In the genomic region with DNA sequence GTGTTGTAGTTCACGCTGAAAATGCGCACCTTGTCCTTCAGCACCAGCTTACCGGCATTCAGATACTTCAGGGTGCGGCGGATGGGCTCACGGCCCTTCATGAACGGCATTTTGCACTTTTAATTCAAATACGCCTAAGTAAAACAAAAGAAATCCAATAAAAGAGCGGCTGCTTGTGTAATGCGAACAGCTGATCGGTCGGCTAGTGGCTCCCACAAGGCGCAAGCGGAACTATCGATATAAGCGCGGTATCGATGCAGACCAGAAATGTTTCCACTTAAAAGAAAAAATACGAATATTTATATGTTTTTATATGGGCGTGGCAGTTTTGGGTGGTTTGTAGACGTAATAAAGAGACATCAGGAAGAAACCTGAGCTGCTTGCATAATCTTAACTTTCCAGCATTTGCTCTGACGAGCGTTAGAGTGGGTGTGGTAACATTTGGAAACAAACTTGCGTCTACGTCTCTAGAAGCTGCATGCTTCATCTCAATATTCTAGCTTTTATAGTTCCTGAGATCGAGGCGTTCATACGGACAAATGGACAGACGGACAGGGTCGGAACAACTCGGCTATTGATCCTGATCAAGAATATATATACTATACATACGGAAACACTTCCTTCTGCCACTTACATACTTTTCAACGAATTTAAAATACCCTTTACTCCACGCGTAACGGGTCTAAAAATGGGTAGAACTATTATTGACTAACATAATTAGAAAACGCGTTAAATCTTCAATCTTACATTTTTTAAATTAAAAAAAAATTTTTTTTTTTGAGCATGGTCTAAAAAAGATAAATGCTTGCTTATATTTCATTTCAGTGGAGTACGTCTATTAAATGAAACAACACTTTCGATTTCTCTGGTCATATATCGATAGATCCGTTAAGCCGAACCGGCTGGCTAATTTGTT, we compare ENCODE assay signal across 1 fruit fly cellular context.
TF ChIP-seq lines count a peak whose summit lies in the region.

A gene (minus strand): TSS at position 199 of the 916 bp plus-strand sequence.
A gene (plus strand): TSS at position 894 of the 916 bp plus-strand sequence.

TF ChIP-seq in whole organism, embryonic, 481 proteins besides CTCF, POLR2A, EP300 and RAD21 (continued from another document and continues in another):
- TF ChIP-seq CG11247 (GFP tag; IDR thresholded peaks at IDR 0.05; lab: Robert Waterston, UW) (0 out of 2 replicates have a peak, but pooled peaks have one; percentile 10), bigmax (GFP tag; optimal IDR thresholded peaks at IDR 0.05; lab: Kevin White, UChicago) (no peak), scrt (GFP tag; optimal IDR thresholded peaks at IDR 0.05; lab: Kevin White, UChicago) (no peak), Bdp1 (GFP tag; optimal IDR thresholded peaks at IDR 0.05; lab: Kevin White, UChicago) (no peak), CG12769 (tag; optimal IDR thresholded peaks at IDR 0.05; lab: Kevin White, UChicago) (no peak), Rx (GFP tag; IDR thresholded peaks at IDR 0.05; lab: Robert Waterston, UW) (no peak), CG18619 (GFP tag; optimal IDR thresholded peaks at IDR 0.05; lab: Kevin White, UChicago) (peak; percentile 51), CG42726 (GFP tag; IDR thresholded peaks at IDR 0.05; lab: Robert Waterston, UW; ENCODE audit: partially characterized antibody) (0 out of 2 replicates have a peak, but pooled peaks have one; percentile 9), gfzf (GFP tag; optimal IDR thresholded peaks at IDR 0.05; lab: Kevin White, UChicago) (no peak), CG7987 (GFP tag; optimal IDR thresholded peaks at IDR 0.05; lab: Kevin White, UChicago) (no peak), vnd (GFP tag; IDR thresholded peaks at IDR 0.05; lab: Robert Waterston, UW; ENCODE audit: partially characterized antibody) (no peak; the same call in 1 of the 3 replicates), ci (GFP tag; IDR thresholded peaks at IDR 0.05; lab: Robert Waterston, UW) (no peak), Dll (GFP tag; IDR thresholded peaks at IDR 0.05; lab: Robert Waterston, UW; ENCODE audit: partially characterized antibody) (peak; percentile 56), CG4282 (GFP tag; optimal IDR thresholded peaks at IDR 0.05; lab: Kevin White, UChicago) (no peak), CG11085 (GFP tag; IDR thresholded peaks at IDR 0.05; lab: Robert Waterston, UW) (no peak), aop (GFP tag; IDR thresholded peaks at IDR 0.05; lab: Robert Waterston, UW) (no peak), sug (tag; optimal IDR thresholded peaks at IDR 0.05; lab: Kevin White, UChicago) (no peak), knrl (GFP tag; IDR thresholded peaks at IDR 0.05; lab: Robert Waterston, UW; ENCODE audit: partially characterized antibody) (peak; percentile 40; the same call in 2 of the 3 replicates), Scr (GFP tag; IDR thresholded peaks at IDR 0.05; lab: Robert Waterston, UW; ENCODE audit: partially characterized antibody) (peak; percentile 62), en (GFP tag; optimal IDR thresholded peaks at IDR 0.05; lab: Kevin White, UChicago) (no peak), Poxn (GFP tag; IDR thresholded peaks at IDR 0.05; lab: Robert Waterston, UW) (no peak), dysf (GFP tag; IDR thresholded peaks at IDR 0.05; lab: Robert Waterston, UW) (no peak; the same call in 2 of the 3 replicates), Oli (tag; optimal IDR thresholded peaks at IDR 0.05; lab: Kevin White, UChicago) (peak; percentile 16), CG17568 (GFP tag; optimal IDR thresholded peaks at IDR 0.05; lab: Kevin White, UChicago) (no peak), gce (GFP tag; IDR thresholded peaks at IDR 0.05; lab: Robert Waterston, UW) (no peak), sna (GFP tag; IDR thresholded peaks at IDR 0.05; lab: Robert Waterston, UW; ENCODE audit: partially characterized antibody) (0 out of 2 replicates have a peak, but pooled peaks have one; percentile 16), CG15601 (tag; optimal IDR thresholded peaks at IDR 0.05; lab: Kevin White, UChicago) (no peak), unc-4 (GFP tag; IDR thresholded peaks at IDR 0.05; lab: Robert Waterston, UW; ENCODE audit: partially characterized antibody) (peak; percentile 56), dpn (GFP tag; optimal IDR thresholded peaks at IDR 0.05; lab: Kevin White, UChicago) (peak; percentile 15 to 39), CG6254 (GFP tag; optimal IDR thresholded peaks at IDR 0.05; lab: Kevin White, UChicago) (no peak), shn (GFP tag; optimal IDR thresholded peaks at IDR 0.05; lab: Kevin White, UChicago) (no peak), CG11093 (GFP tag; IDR thresholded peaks at IDR 0.05; lab: Robert Waterston, UW) (no peak), CG11504 (tag; optimal IDR thresholded peaks at IDR 0.05; lab: Kevin White, UChicago) (peak; percentile 50), CG11695 (GFP tag; IDR thresholded peaks at IDR 0.05; lab: Robert Waterston, UW) (no peak), h (optimal IDR thresholded peaks at IDR 0.05; lab: Kevin White, UChicago) (no peak), pho (GFP tag; optimal IDR thresholded peaks at IDR 0.05; lab: Kevin White, UChicago) (peak; percentile 7), lilli (GFP tag; optimal IDR thresholded peaks at IDR 0.05; lab: Kevin White, UChicago) (peak; percentile 18), Dip2 (GFP tag; IDR thresholded peaks at IDR 0.05; lab: Robert Waterston, UW) (no peak), CG10366 (GFP tag; IDR thresholded peaks at IDR 0.05; lab: Robert Waterston, UW) (peak; percentile 7; the same call in 1 of the 2 replicates), ranshi (GFP tag; IDR thresholded peaks at IDR 0.05; lab: Robert Waterston, UW) (peak; percentile 43; the same call in 1 of the 2 replicates), onecut (GFP tag; IDR thresholded peaks at IDR 0.05; lab: Robert Waterston, UW) (no peak), CG8089 (GFP tag; optimal IDR thresholded peaks at IDR 0.05; lab: Kevin White, UChicago) (no peak), D19B (GFP tag; optimal IDR thresholded peaks at IDR 0.05; lab: Kevin White, UChicago) (no peak), Mrtf (GFP tag; IDR thresholded peaks at IDR 0.05; lab: Robert Waterston, UW) (peak; percentile 39; the same call in 1 of the 3 replicates), zfh1 (GFP tag; IDR thresholded peaks at IDR 0.05; lab: Robert Waterston, UW) (0 out of 3 replicates have a peak, but pooled peaks have one; percentile 35), Sox100B (GFP tag; optimal IDR thresholded peaks at IDR 0.05; lab: Kevin White, UChicago) (no peak), pzg (GFP tag; optimal IDR thresholded peaks at IDR 0.05; lab: Kevin White, UChicago) (peak; percentile 13), CG14710 (tag; optimal IDR thresholded peaks at IDR 0.05; lab: Kevin White, UChicago) (peak; percentile 45), CG8944 (GFP tag; optimal IDR thresholded peaks at IDR 0.05; lab: Kevin White, UChicago) (no peak), sens-2 (GFP tag; IDR thresholded peaks at IDR 0.05; lab: Robert Waterston, UW) (no peak), Kr (GFP tag; optimal IDR thresholded peaks at IDR 0.05; lab: Kevin White, UChicago) (no peak), CG34224 (GFP tag; IDR thresholded peaks at IDR 0.05; lab: Robert Waterston, UW; ENCODE audit: partially characterized antibody) (peak; percentile 47; the same call in 1 of the 3 replicates), stwl (tag; optimal IDR thresholded peaks at IDR 0.05; lab: Kevin White, UChicago) (no peak), CG9437 (GFP tag; optimal IDR thresholded peaks at IDR 0.05; lab: Kevin White, UChicago) (peak; percentile 51), nerfin-1 (tag; optimal IDR thresholded peaks at IDR 0.05; lab: Kevin White, UChicago) (no peak), Dbx (GFP tag; IDR thresholded peaks at IDR 0.05; lab: Robert Waterston, UW) (no peak), luna (GFP tag; optimal IDR thresholded peaks at IDR 0.05; lab: Kevin White, UChicago) (no peak), CG2712 (tag; optimal IDR thresholded peaks at IDR 0.05; lab: Kevin White, UChicago) (peak; percentile 20), CG5245 (GFP tag; optimal IDR thresholded peaks at IDR 0.05; lab: Kevin White, UChicago) (no peak), CG2875 (GFP tag; optimal IDR thresholded peaks at IDR 0.05; lab: Kevin White, UChicago) (no peak), Gug (GFP tag; IDR thresholded peaks at IDR 0.05; lab: Robert Waterston, UW) (no peak), Pdp1 (GFP tag; optimal IDR thresholded peaks at IDR 0.05; lab: Kevin White, UChicago) (peak; percentile 14 to 98), D19A (tag; optimal IDR thresholded peaks at IDR 0.05; lab: Kevin White, UChicago) (peak; percentile 56), Ets65A (GFP tag; lab: Kevin White, UChicago) (peak; percentile 45), CG4820 (GFP tag; optimal IDR thresholded peaks at IDR 0.05; lab: Kevin White, UChicago) (peak; percentile 22), Stat92E (GFP tag; optimal IDR thresholded peaks at IDR 0.05; lab: Kevin White, UChicago) (peak in 1 of 3 experiments; percentile 22), Antp (GFP tag; optimal IDR thresholded peaks at IDR 0.05; lab: Kevin White, UChicago) (peak; percentile 6), sr (GFP tag; IDR thresholded peaks at IDR 0.05; lab: Robert Waterston, UW) (no peak), CG16813 (GFP tag; IDR thresholded peaks at IDR 0.05; lab: Robert Waterston, UW; ENCODE audit: partially characterized antibody) (peak; percentile 50), CG10959 (GFP tag; IDR thresholded peaks at IDR 0.05; lab: Robert Waterston, UW) (no peak), ssp (GFP tag; IDR thresholded peaks at IDR 0.05; lab: Robert Waterston, UW) (peak; percentile 90), CG9932 (GFP tag; IDR thresholded peaks at IDR 0.05; lab: Robert Waterston, UW) (peak; percentile 53), Hmx (GFP tag; optimal IDR thresholded peaks at IDR 0.05; lab: Kevin White, UChicago) (no peak), CG2116 (GFP tag; optimal IDR thresholded peaks at IDR 0.05; lab: Kevin White, UChicago) (no peak), btn (GFP tag; optimal IDR thresholded peaks at IDR 0.05; lab: Kevin White, UChicago) (no peak), Fer3 (tag; optimal IDR thresholded peaks at IDR 0.05; lab: Kevin White, UChicago) (no peak), CG33557 (GFP tag; optimal IDR thresholded peaks at IDR 0.05; lab: Kevin White, UChicago) (no peak), lmd (GFP tag; IDR thresholded peaks at IDR 0.05; lab: Robert Waterston, UW) (peak; percentile 48; the same call in 1 of the 2 replicates), Xbp1 (GFP tag; optimal IDR thresholded peaks at IDR 0.05; lab: Kevin White, UChicago) (peak; percentile 54), CG13123 (GFP tag; optimal IDR thresholded peaks at IDR 0.05; lab: Kevin White, UChicago) (no peak), CG14441 (GFP tag; IDR thresholded peaks at IDR 0.05; lab: Robert Waterston, UW) (0 out of 2 replicates have a peak, but pooled peaks have one; percentile 19), Deaf1 (tag; optimal IDR thresholded peaks at IDR 0.05; lab: Kevin White, UChicago) (no peak), Ssrp (tag; optimal IDR thresholded peaks at IDR 0.05; lab: Kevin White, UChicago) (peak; percentile 19), Max (GFP tag; optimal IDR thresholded peaks at IDR 0.05; lab: Kevin White, UChicago) (no peak), ind (GFP tag; optimal IDR thresholded peaks at IDR 0.05; lab: Kevin White, UChicago) (peak; percentile 33), vfl (GFP tag; optimal IDR thresholded peaks at IDR 0.05; lab: Kevin White, UChicago) (no peak), Dek (tag; optimal IDR thresholded peaks at IDR 0.05; lab: Kevin White, UChicago) (no peak), salm (tag; optimal IDR thresholded peaks at IDR 0.05; lab: Kevin White, UChicago) (no peak), crol (GFP tag; IDR thresholded peaks at IDR 0.05; lab: Robert Waterston, UW) (no peak), dati (GFP tag; IDR thresholded peaks at IDR 0.05; lab: Robert Waterston, UW) (no peak), CG8290 (GFP tag; optimal IDR thresholded peaks at IDR 0.05; lab: Kevin White, UChicago) (peak; percentile 28), CG8290 (tag; optimal IDR thresholded peaks at IDR 0.05; lab: Kevin White, UChicago) (no peak), CrebB (tag; optimal IDR thresholded peaks at IDR 0.05; lab: Kevin White, UChicago) (no peak), twi (tag; optimal IDR thresholded peaks at IDR 0.05; lab: Kevin White, UChicago) (no peak), pita (GFP tag; optimal IDR thresholded peaks at IDR 0.05; lab: Kevin White, UChicago) (no peak), NFAT (GFP tag; IDR thresholded peaks at IDR 0.05; lab: Robert Waterston, UW) (no peak), Blimp-1 (GFP tag; optimal IDR thresholded peaks at IDR 0.05; lab: Kevin White, UChicago) (peak; percentile 68), CG2120 (GFP tag; optimal IDR thresholded peaks at IDR 0.05; lab: Kevin White, UChicago) (peak; percentile 43), Ets97D (GFP tag; optimal IDR thresholded peaks at IDR 0.05; lab: Kevin White, UChicago) (no peak), HLH4C (GFP tag; IDR thresholded peaks at IDR 0.05; lab: Robert Waterston, UW; ENCODE audit: partially characterized antibody) (0 out of 3 replicates have a peak, but pooled peaks have one; percentile 23), CG2678 (tag; optimal IDR thresholded peaks at IDR 0.05; lab: Kevin White, UChicago) (peak; percentile 50), H15 (GFP tag; IDR thresholded peaks at IDR 0.05; lab: Robert Waterston, UW) (peak; percentile 34; the same call in 1 of the 3 replicates), MESR4 (GFP tag; optimal IDR thresholded peaks at IDR 0.05; lab: Kevin White, UChicago) (peak; percentile 51), CG8388 (GFP tag; optimal IDR thresholded peaks at IDR 0.05; lab: Kevin White, UChicago) (peak; percentile 5), eyg (GFP tag; optimal IDR thresholded peaks at IDR 0.05; lab: Kevin White, UChicago) (no peak), CG12744 (GFP tag; optimal IDR thresholded peaks at IDR 0.05; lab: Kevin White, UChicago) (no peak), CG9817 (tag; optimal IDR thresholded peaks at IDR 0.05; lab: Kevin White, UChicago) (peak; percentile 17), CG4424 (GFP tag; optimal IDR thresholded peaks at IDR 0.05; lab: Kevin White, UChicago) (peak; percentile 38), BtbVII (GFP tag; optimal IDR thresholded peaks at IDR 0.05; lab: Kevin White, UChicago) (no peak), amos (GFP tag; IDR thresholded peaks at IDR 0.05; lab: Robert Waterston, UW; ENCODE audit: partially characterized antibody) (peak; percentile 63), CG17359 (tag; optimal IDR thresholded peaks at IDR 0.05; lab: Kevin White, UChicago) (peak; percentile 17), toy (GFP tag; IDR thresholded peaks at IDR 0.05; lab: Robert Waterston, UW) (no peak), al (GFP tag; IDR thresholded peaks at IDR 0.05; lab: Robert Waterston, UW) (no peak), CG4617 (GFP tag; optimal IDR thresholded peaks at IDR 0.05; lab: Kevin White, UChicago; ENCODE audit: borderline replicate concordance) (no peak), Dip3 (GFP tag; optimal IDR thresholded peaks at IDR 0.05; lab: Kevin White, UChicago) (peak; percentile 16), odd (GFP tag; optimal IDR thresholded peaks at IDR 0.05; lab: Kevin White, UChicago) (no peak), CG1792 (GFP tag; optimal IDR thresholded peaks at IDR 0.05; lab: Kevin White, UChicago) (no peak), Dref (GFP tag; IDR thresholded peaks at IDR 0.05; lab: Robert Waterston, UW) (peak; percentile 69), rib (GFP tag; IDR thresholded peaks at IDR 0.05; lab: Robert Waterston, UW) (no peak)
